Worm (Caenorhabditis elegans): ENCODE data around the gene sgcb-1.
A peak's percentile ranks its signal among the peaks of the same experiment; 100 is the strongest.

Gene sgcb-1

ce11 chrII:340714-341113 lies 14.6 kb downstream of the sgcb-1 start:
- TF ChIP-seq mdl-1 (tag; optimal IDR thresholded peaks at IDR 0.05) (no peak), nhr-23 (tag; optimal IDR thresholded peaks at IDR 0.05) (no peak), ceh-9 (tag; optimal IDR thresholded peaks at IDR 0.05) (no peak), snpc-4 (tag; optimal IDR thresholded peaks at IDR 0.05) (no peak), lin-39 (tag; optimal IDR thresholded peaks at IDR 0.05) (no peak), nhr-43 (tag; optimal IDR thresholded peaks at IDR 0.05; ENCODE audit: poor library complexity, severe bottlenecking) (no peak), ama-1 (optimal IDR thresholded peaks at IDR 0.05) (no peak)

DNA sequence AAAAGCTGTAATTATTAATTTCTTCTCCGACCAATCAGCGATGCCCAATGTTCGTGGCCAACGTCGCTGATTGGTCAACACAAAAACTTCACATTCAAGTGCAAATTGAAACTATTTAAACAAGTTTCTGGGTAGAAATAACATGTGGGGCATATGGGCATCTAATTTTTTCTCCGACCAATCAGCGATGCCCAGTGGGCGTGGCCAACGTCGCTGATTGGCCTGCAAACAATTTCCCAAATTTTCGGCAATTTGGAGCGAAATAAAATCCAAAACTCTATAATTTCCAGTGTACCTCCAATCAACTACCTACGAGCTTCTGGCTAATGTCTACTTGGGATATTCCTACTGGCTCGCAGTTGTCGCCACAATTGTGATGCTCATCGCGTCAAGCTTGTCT lies 15.2 kb downstream of the sgcb-1 start:
- no peak for TF ChIP-seq snpc-4 (tag; optimal IDR thresholded peaks at IDR 0.05)
- TF ChIP-seq nfya-1 (tag; optimal IDR thresholded peaks at IDR 0.05; ENCODE audit: insufficient read depth): peak; percentile 97

- TF ChIP-seq lsy-12 (tag; optimal IDR thresholded peaks at IDR 0.05) (no peak), mml-1 (tag; optimal IDR thresholded peaks at IDR 0.05) (no peak), pha-4 (tag; optimal IDR thresholded peaks at IDR 0.05) (peak; percentile 37), ceh-9 (tag; optimal IDR thresholded peaks at IDR 0.05) (no peak), lin-39 (tag; optimal IDR thresholded peaks at IDR 0.05) (no peak), ceh-82 (tag; optimal IDR thresholded peaks at IDR 0.05) (no peak), nhr-43 (tag; optimal IDR thresholded peaks at IDR 0.05; ENCODE audit: poor library complexity, severe bottlenecking) (no peak), elt-3 (tag; optimal IDR thresholded peaks at IDR 0.05) (no peak), jun-1 (tag; optimal IDR thresholded peaks at IDR 0.05) (no peak), elt-1 (tag; optimal IDR thresholded peaks at IDR 0.05) (no peak), nfya-1 (tag; optimal IDR thresholded peaks at IDR 0.05; ENCODE audit: insufficient read depth) (peak; percentile 55), nhr-23 (tag; optimal IDR thresholded peaks at IDR 0.05) (no peak), sea-2 (GFP tag; optimal IDR thresholded peaks at IDR 0.05) (no peak), hmg-11 (tag; optimal IDR thresholded peaks at IDR 0.05) (peak; percentile 77), nhr-11 (tag; optimal IDR thresholded peaks at IDR 0.05) (no peak), ztf-11 (tag; optimal IDR thresholded peaks at IDR 0.05) (no peak), lin-15B (tag; optimal IDR thresholded peaks at IDR 0.05) (peak; percentile 28), nhr-237 (tag; optimal IDR thresholded peaks at IDR 0.05) (no peak), ztf-4 (tag; optimal IDR thresholded peaks at IDR 0.05) (no peak), unc-39 (tag; optimal IDR thresholded peaks at IDR 0.05) (no peak), nhr-12 (tag; optimal IDR thresholded peaks at IDR 0.05) (no peak), egl-5 (tag; optimal IDR thresholded peaks at IDR 0.05) (peak; percentile 14), fkh-10 (GFP tag; optimal IDR thresholded peaks at IDR 0.05) (no peak), skn-1 (tag; optimal IDR thresholded peaks at IDR 0.05) (no peak), mdl-1 (tag; optimal IDR thresholded peaks at IDR 0.05) (no peak), unc-62 (GFP tag; optimal IDR thresholded peaks at IDR 0.05) (no peak), nhr-25 (tag; optimal IDR thresholded peaks at IDR 0.05) (no peak), ama-1 (optimal IDR thresholded peaks at IDR 0.05) (no peak), zag-1 (tag; optimal IDR thresholded peaks at IDR 0.05) (no peak), R02D3.7 (tag; optimal IDR thresholded peaks at IDR 0.05) (no peak), fos-1 (tag; optimal IDR thresholded peaks at IDR 0.05) (no peak)
Observed at ce11 chrII:347734-348133, 21.6 kb downstream of the sgcb-1 start, which contains the start of gene D1069.3. D1069.3 (minus strand) TSS chrII:347891.

- TF ChIP-seq lsy-12 (tag; optimal IDR thresholded peaks at IDR 0.05) (no peak), skn-1 (tag; optimal IDR thresholded peaks at IDR 0.05) (no peak)
Observed at ce11 chrII:349749-350148, 23.6 kb downstream of the sgcb-1 start.

DNA sequence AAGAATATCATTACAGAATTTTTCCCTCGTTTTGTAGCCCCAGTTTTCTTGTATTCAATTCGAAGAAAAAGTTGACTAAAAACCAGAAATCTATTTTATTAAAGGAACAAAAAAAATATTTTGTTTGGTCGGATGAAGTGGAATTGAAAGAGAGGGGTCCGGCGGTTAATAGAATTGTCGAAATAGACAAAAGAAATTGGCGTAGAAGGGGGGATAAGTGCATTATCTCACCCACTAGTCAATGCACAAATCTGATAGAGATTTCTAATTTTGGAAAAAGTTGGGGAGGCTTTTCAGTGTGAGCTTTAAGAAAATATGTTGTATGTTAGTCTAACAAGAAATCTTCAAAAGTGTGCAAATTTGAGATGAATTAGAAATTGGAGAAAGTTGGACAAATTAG lies 28.4 kb downstream of the sgcb-1 start:
- TF ChIP-seq eor-1 (tag; optimal IDR thresholded peaks at IDR 0.05) (no peak), egl-5 (tag; optimal IDR thresholded peaks at IDR 0.05) (no peak), nhr-76 (tag; optimal IDR thresholded peaks at IDR 0.05) (no peak), egl-27 (tag; optimal IDR thresholded peaks at IDR 0.05) (no peak)

DNA sequence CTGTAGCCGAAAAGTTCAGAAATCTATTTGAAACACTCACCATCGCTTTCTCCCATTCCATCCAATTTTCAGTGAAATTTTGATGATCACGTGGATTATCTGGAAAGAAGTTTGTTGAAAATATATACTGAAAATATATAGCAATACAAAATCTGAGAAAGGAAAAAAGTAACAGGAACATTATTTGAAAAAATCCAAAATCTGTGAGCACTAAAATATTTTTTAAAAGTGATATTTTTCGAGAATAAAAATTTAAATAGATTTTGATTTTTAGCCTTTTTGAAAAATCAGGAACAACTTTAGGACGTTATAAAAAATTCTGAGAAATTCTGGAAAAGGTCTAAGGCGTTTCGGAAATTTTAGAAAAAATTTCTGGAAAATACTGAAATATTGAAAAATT lies 30.9 kb downstream of the sgcb-1 start, which contains the start of gene dmsr-4:
Gene dmsr-4 (minus strand): TSS at position 101 of the 400 bp plus-strand sequence.
- TF ChIP-seq skn-1 (tag; optimal IDR thresholded peaks at IDR 0.05): no peak
- no peak for TF ChIP-seq nhr-25 (tag; optimal IDR thresholded peaks at IDR 0.05)
- TF ChIP-seq nhr-12 (tag; optimal IDR thresholded peaks at IDR 0.05): no peak

All from whole organism, L3 larva.